Worm (Caenorhabditis elegans): ENCODE data around the gene dod-3.

DNA sequence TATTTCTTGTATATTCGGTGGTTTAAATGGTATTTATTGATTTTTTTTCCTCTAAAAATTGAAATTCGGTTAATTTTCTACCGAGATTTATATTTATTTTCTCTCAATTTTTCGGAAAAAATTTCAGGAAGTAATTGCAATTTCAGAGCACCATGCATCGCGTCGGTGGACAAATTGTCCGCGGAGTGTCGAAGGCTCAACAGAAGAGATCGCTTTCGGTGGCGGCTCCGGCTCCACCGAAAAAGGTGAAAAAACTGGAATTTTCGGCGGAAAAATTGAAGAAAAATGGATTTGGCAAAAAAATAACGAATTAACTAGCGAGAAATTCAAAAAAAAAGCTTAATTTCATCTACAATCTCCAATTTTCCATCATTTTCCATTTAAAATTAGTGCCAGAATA is 32.1 kb downstream of the dod-3 start, which contains the start of gene nuo-5:
- TF ChIP-seq nhr-76 (tag; optimal IDR thresholded peaks at IDR 0.05) = no peak
- no peak for TF ChIP-seq lsy-2 (tag; optimal IDR thresholded peaks at IDR 0.05)
- no peak for TF ChIP-seq blmp-1 (tag; optimal IDR thresholded peaks at IDR 0.05)
- TF ChIP-seq pha-4 (tag; optimal IDR thresholded peaks at IDR 0.05) = no peak
- no peak for TF ChIP-seq nhr-28 (tag; optimal IDR thresholded peaks at IDR 0.05)
- no peak for TF ChIP-seq nhr-12 (tag; optimal IDR thresholded peaks at IDR 0.05)
- TF ChIP-seq unc-62 (GFP tag; optimal IDR thresholded peaks at IDR 0.05) = no peak
- no peak for TF ChIP-seq ztf-11 (tag; optimal IDR thresholded peaks at IDR 0.05)
- TF ChIP-seq lin-13 (tag; optimal IDR thresholded peaks at IDR 0.05) = no peak
- TF ChIP-seq cnd-1 (tag; optimal IDR thresholded peaks at IDR 0.05) = no peak
- TF ChIP-seq ceh-39 (tag; optimal IDR thresholded peaks at IDR 0.05) = no peak
- no peak for TF ChIP-seq mab-5 (tag; optimal IDR thresholded peaks at IDR 0.05)
- TF ChIP-seq zip-8 (tag; optimal IDR thresholded peaks at IDR 0.05) = no peak
- no peak for TF ChIP-seq snpc-4 (tag; optimal IDR thresholded peaks at IDR 0.05)
